Worm (Caenorhabditis elegans) whole organism, L1 larva: ENCODE measurements around the gene ZK666.2.

Experiments used
- lsy-2 ChIP-seq, 2 experiments: fragments of 150-350 bp; optimal IDR thresholded peaks; 2 replicates each; lab custom pipeline; 2014; ENCODE audit warnings: missing biosample characterization in 2 of 2, missing genetic modification characterization in 2 of 2
- unc-130 ChIP-seq: fragments of 150-350 bp; optimal IDR thresholded peaks from 2 replicates; lab custom pipeline; 2017; ENCODE audit warnings: missing biosample characterization, missing genetic modification characterization, inconsistent platforms
- ztf-11 ChIP-seq, 2 experiments: sonication (generic microtip); optimal IDR thresholded peaks; 2 replicates each; lab custom pipeline; 2016 to 2017; ENCODE audit warnings: missing genetic modification characterization in 2 of 2, missing biosample characterization in 1 of 2, missing compliant biosample characterization in 1 of 2

- TF ChIP-seq ztf-11 (tag; optimal IDR thresholded peaks at IDR 0.05; lab: Kevin White, UChicago) (no peak), lsy-2 (tag; optimal IDR thresholded peaks at IDR 0.05; lab: Kevin White, UChicago) (no peak), unc-130 (tag; lab: Kevin White, UChicago) (no peak)
These were observed 41.7 kb upstream of the ZK666.2 start for ce11 chrII:10513377-10513776.
